Fruit fly (Drosophila melanogaster) Kc167 (cell line): Measurements from ENCODE around the gene Mst98Cb.

Source experiments
- Myc ChIP-seq: fragments of >200 bp; optimal IDR thresholded peaks from 2 replicates; lab custom pipeline; 2017; ENCODE audit warnings: missing external identifiers
- Sin3A ChIP-seq: fragments of >200 bp; optimal IDR thresholded peaks from 2 replicates; lab custom pipeline; 2018; ENCODE audit warnings: missing external identifiers
- h ChIP-seq: fragments of >200 bp; optimal IDR thresholded peaks from 3 replicates; lab custom pipeline; 2018; ENCODE audit warnings: missing external identifiers
- insv ChIP-seq: fragments of >200 bp; optimal IDR thresholded peaks from 3 replicates; lab custom pipeline; 2018; ENCODE audit warnings: missing external identifiers
- psq ChIP-seq: fragments of >200 bp; optimal IDR thresholded peaks from 2 replicates; lab custom pipeline; 2017; ENCODE audit warnings: missing external identifiers
- ttk ChIP-seq: sonication (Bioruptor generic); optimal IDR thresholded peaks from 2 replicates; lab custom pipeline; 2017; ENCODE audit warnings: missing external identifiers

Mst98Cb gene

DNA sequence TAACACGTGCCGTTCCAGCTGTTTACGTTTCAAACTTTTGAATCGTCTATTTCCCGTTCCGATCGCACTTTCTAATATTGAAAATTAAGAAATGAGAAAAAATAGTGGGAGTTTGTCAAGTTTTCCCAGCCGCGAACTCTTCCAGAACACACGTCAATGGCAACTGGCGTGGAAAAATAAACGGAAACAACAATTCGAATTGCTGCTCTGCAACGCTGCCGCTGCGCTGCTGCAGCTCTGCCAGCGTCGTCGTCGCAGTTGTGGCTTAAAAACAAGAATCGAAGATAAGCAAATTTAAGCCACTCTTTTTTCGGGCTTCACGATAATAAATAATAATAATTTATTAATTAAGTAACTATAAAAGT is 38.5 kb downstream of the Mst98Cb start:
- TF ChIP-seq Myc (lab: Kevin White, UChicago) = no peak
- TF ChIP-seq Sin3A = no peak
- TF ChIP-seq ttk (lab: Kevin White, UChicago) = no peak
- no peak for TF ChIP-seq psq (lab: Kevin White, UChicago)
- TF ChIP-seq h = no peak
- no peak for TF ChIP-seq insv (lab: Kevin White, UChicago)

DNA sequence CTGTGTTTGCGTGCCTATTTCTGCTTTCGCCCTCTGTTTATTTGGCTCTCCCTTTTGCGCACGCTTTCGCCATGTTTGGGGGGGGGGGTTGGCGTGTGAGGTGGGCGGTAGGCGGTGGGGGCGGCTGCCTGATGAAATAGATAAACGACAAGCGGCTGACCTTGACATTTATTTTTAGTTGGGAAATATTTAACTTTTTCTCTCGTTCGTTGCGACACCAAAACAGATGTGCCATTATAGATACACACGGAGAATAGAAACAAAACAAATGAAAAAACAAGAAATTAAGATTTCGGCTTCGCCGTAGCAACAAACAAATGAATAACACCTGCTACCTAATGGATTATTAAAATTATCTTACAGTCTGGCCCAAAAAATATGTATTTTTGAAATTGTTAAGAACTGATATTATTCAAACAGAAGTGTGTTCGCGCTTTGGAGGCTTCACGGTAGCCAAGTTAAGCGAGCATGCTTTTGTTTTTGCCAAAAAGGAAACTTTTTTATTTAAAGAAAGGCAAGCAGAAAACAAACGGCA is 39.6 kb downstream of the Mst98Cb start:
- TF ChIP-seq insv (lab: Kevin White, UChicago) (no peak), psq (lab: Kevin White, UChicago) (no peak), Myc (lab: Kevin White, UChicago) (no peak), ttk (lab: Kevin White, UChicago) (no peak), Sin3A (no peak), h (no peak)

DNA sequence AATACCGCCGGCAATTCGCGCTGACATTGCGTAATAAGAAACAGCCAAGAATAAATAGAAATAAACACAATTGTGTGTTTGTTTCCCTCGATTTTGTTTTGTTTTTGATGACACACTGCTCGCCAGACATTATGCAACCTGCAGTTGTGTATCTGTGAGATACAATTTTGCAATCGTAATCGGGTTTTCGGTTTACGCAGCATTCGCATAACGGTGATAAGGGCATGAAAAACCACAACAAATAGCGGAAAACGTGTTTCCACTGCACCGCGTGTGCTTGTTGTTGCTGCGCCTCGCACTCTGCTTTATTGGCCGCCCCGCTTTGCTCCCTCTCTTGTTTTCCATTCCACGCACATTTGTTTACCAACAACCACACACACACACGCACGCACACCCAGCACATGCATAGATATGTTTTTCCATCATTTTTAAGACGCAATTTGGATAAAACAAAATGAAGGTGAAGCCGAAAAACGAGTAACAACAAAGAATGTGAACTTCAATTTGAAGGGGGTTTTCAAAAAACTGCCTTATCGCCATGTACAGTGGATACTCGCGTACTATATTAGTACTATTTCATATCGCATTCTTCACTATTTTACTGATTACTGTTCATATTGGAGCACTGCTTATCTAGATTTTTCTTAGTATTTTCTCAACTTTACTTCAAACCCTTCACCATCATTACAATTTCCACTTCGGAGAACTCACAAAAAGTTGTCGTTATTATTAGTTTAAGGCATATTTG is 40.2 kb downstream of the Mst98Cb start:
- TF ChIP-seq psq (lab: Kevin White, UChicago) = peak; percentile 66
- no peak for TF ChIP-seq ttk (lab: Kevin White, UChicago)
- no peak for TF ChIP-seq Sin3A
- TF ChIP-seq insv (lab: Kevin White, UChicago) = no peak
- no peak for TF ChIP-seq h
- TF ChIP-seq Myc (lab: Kevin White, UChicago) = no peak

DNA sequence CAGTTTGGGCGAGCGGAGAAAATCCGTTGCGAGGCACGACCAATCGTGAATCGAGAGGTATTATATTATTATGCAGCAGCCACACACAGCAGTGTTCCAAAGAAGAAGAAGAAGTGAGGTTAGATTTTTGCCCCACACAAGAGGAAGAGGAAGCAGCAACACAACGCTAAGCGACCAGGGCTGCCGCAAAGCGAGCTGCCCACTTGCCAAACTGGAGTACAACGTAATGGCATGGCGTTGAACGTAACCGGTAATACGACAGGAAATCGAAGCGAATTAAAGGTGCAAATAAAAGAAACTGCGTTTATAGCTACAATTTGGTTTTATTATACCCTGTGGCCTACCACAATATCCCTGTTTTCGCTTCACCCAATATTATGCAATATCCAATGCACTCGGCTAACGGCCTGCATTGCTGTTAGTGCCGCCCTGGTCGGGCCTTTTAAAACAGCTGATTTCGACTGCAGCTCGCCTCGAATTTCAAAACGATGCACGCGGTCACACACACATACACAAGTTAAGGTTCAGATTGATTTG is 42.9 kb downstream of the Mst98Cb start:
- no peak for TF ChIP-seq ttk (lab: Kevin White, UChicago)
- no peak for TF ChIP-seq insv (lab: Kevin White, UChicago)
- no peak for TF ChIP-seq h
- no peak for TF ChIP-seq Sin3A
- no peak for TF ChIP-seq Myc (lab: Kevin White, UChicago)
- no peak for TF ChIP-seq psq (lab: Kevin White, UChicago)

DNA sequence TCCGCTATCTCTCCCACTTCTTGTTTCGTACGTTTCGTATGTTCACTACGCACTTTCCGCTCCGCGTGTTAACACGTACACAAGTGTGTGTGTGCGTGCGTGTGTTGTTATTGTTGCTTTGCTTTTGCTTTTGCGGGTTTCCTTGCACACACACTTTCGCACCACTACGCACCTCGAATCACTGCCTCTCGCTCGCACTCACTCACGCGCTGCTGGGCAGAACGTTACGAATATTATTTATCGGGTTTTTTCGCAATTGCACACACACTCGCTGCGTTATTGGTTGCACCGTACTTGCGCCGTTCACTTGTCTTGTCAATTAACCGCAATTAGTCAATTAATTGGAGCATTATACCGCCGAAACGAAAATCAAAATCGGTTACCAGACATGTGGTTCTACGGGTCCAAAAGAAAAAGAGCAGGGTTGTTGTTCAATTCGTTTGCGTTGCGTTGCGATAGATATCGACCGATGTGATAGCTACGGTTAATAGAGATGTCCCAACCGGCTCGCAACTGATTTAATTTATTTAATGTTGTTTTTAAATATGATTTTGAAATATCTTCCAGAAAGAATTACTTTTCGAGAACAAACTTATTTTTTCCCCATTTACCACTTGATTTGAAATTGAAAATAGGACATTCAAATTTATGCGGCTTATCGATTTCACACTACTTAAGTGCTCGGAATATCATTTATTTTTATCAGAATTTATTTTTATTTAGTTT is 43.6 kb downstream of the Mst98Cb start, which contains the start of gene larp:
Gene larp, minus strand, starts transcription at position 395 of the 726 bp plus-strand sequence.
- TF ChIP-seq insv (lab: Kevin White, UChicago) (no peak), Sin3A (no peak), ttk (lab: Kevin White, UChicago) (no peak), psq (lab: Kevin White, UChicago) (no peak), Myc (lab: Kevin White, UChicago) (no peak), h (no peak)

DNA sequence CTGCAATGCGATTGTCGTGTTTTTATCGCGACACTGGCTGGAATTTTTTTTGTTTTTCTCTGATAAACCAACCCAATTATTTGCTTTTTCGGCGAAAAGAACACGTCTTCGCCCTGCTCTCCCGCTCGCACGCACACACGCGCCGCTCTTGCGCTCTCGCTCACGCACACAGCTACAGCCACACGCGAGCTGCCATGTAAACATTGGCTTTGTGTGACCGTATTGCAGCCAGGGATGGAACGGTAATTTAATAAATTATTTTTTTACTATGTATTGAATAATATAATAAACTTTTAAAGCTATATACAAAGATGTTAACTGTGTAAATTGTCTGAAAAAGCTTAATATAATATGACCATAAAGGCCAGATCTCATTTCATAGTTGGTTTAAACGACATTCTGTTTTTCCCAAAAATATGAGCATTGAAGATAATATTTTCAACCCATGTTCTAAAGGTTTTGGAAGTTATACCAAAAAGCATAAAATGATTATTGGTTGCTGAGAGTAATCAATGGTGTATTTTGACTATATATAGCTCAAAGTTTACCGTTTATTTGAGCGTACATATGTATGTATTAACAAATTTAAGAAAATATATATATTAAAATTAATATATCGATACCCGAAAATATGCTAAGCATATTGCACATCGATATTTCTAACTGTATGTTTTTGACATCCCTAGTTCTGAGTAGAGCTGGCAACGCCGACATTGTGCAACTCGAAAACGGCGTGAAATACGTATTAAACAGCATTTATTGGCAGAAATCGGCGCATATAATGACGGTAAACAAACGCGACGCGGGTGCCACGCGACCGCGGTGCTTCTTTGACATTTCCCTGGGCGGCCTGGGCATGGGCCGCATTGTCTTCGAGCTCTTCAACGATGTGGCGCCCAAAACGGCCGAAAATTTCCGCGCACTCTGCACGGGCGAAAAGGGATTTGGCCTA is 47.3 kb downstream of the Mst98Cb start, which contains the start of the genes Gfat2 and Moca-cyp:
Gene Gfat2, minus strand, starts transcription at position 112 of the 952 bp plus-strand sequence.
Gene Moca-cyp, plus strand, starts transcription at position 681 of the 952 bp plus-strand sequence.
- no peak for TF ChIP-seq ttk (lab: Kevin White, UChicago)
- TF ChIP-seq Myc (lab: Kevin White, UChicago) = no peak
- no peak for TF ChIP-seq insv (lab: Kevin White, UChicago)
- TF ChIP-seq Sin3A = no peak
- no peak for TF ChIP-seq h
- no peak for TF ChIP-seq psq (lab: Kevin White, UChicago)

DNA sequence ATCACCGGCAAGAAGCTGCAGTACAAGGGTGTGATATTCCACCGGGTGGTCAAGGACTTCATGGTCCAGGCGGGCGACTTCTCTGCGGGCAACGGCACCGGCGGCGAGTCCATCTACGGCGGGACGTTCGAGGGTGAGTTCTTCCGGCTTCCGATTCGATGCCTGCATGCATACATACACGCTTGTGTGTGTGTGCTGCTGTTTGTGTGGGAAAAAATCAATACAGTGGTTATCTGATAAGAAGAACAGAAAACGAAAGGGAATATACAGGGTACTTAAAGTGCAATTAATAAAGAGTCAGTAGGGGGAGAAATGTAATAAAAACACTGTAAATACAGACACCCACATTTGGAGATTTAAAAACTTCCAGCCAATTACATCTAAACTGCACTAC is 48.0 kb downstream of the Mst98Cb start:
- TF ChIP-seq Myc (lab: Kevin White, UChicago) (no peak), Sin3A (no peak), h (no peak), ttk (lab: Kevin White, UChicago) (no peak), psq (lab: Kevin White, UChicago) (no peak)
